Fruit fly (Drosophila melanogaster): ENCODE results near the gene Traf4.

Gene Traf4

DNA sequence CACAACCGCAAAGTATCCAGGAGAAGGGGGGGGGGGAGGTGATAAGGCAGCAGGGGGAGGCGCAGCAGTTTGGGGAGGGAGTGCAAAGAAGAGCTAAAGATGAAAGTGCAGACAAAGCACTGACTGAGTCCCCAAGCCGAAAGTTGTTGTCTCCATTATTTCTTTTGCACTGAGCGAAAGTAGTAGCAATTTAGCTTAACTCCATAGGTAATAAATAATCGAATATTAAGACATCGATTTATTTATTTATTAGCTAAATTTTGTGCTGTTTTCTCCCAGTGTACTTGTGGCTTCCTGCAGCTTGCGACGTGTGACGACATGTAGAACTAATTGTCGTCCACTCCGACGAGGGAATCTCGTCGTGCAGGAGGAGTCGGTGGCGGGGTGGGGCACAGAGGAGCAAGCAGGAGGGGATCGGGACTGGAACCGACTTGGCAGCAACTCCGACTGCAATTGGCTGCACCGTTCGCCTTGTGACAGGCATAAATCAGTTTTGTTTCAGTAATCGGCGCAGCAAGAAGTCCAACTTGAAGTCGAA, at the start of gene Traf4:
Gene Traf4, plus strand, starts transcription at position 488 of the 538 bp plus-strand sequence.
- TF ChIP-seq CG10348 (GFP tag; IDR thresholded peaks at IDR 0.05) (no peak), CG17806 (tag; optimal IDR thresholded peaks at IDR 0.05) (peak; percentile 60), CG15710 (tag; optimal IDR thresholded peaks at IDR 0.05) (peak; percentile 60), CG4496 (GFP tag; IDR thresholded peaks at IDR 0.05) (peak; percentile 65; the same call in 1 of the 3 replicates), Pif1A (GFP tag; optimal IDR thresholded peaks at IDR 0.05) (peak; percentile 40), gl (tag; optimal IDR thresholded peaks at IDR 0.05) (peak; percentile 44), CG12605 (GFP tag; IDR thresholded peaks at IDR 0.05) (0 out of 2 replicates have a peak, but pooled peaks have one; percentile 23), CG9948 (tag; optimal IDR thresholded peaks at IDR 0.05) (peak; percentile 58), CG14655 (GFP tag; optimal IDR thresholded peaks at IDR 0.05) (peak; percentile 75), CG8159 (tag; optimal IDR thresholded peaks at IDR 0.05) (peak; percentile 60), rn (GFP tag; IDR thresholded peaks at IDR 0.05) (peak; percentile 41; the same call in 1 of the 2 replicates), Snoo (tag; optimal IDR thresholded peaks at IDR 0.05) (peak; percentile 32), Pif1B (GFP tag; optimal IDR thresholded peaks at IDR 0.05) (no peak), CG8301 (tag; optimal IDR thresholded peaks at IDR 0.05) (peak; percentile 51), Ets98B (GFP tag; IDR thresholded peaks at IDR 0.05) (peak; percentile 46), EcR (GFP tag; optimal IDR thresholded peaks at IDR 0.05) (peak; percentile 12), D1 (tag; optimal IDR thresholded peaks at IDR 0.05) (no peak), fd96Ca (GFP tag; IDR thresholded peaks at IDR 0.05) (peak; percentile 72; the same call in 2 of the 3 replicates), CG34367 (tag; optimal IDR thresholded peaks at IDR 0.05) (peak; percentile 48), CG32121 (GFP tag; IDR thresholded peaks at IDR 0.05) (no peak), CG13204 (GFP tag; optimal IDR thresholded peaks at IDR 0.05) (peak; percentile 20)

DNA sequence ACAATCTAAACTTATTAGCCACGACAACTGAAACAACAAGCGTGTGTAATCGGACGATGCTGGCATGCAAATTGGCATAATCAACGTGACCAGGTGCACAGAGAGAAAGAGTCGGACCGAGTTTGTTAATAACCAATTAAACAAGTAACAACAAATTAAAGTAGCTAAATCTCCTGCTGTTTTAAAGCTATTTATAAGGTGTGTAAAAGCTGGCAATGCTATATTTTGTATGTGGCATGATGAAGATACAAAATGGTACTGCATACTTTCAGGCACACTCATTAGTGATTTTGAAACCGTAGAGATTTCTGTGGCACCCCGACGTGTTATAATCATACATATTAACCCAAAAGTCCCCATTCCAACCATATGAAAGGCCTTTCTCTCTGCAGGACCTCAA, 43.8 kb upstream of the Traf4 start:
- TF ChIP-seq CG8159 (tag; optimal IDR thresholded peaks at IDR 0.05) = no peak
- no peak for TF ChIP-seq CG12605 (GFP tag; IDR thresholded peaks at IDR 0.05)
- no peak for TF ChIP-seq CG10348 (GFP tag; IDR thresholded peaks at IDR 0.05)
- TF ChIP-seq fd96Ca (GFP tag; IDR thresholded peaks at IDR 0.05) = no peak
- no peak for TF ChIP-seq rn (GFP tag; IDR thresholded peaks at IDR 0.05)
- no peak for TF ChIP-seq CG14655 (GFP tag; optimal IDR thresholded peaks at IDR 0.05)
- no peak for TF ChIP-seq Snoo (tag; optimal IDR thresholded peaks at IDR 0.05)
- TF ChIP-seq Pif1B (GFP tag; optimal IDR thresholded peaks at IDR 0.05) = no peak

DNA sequence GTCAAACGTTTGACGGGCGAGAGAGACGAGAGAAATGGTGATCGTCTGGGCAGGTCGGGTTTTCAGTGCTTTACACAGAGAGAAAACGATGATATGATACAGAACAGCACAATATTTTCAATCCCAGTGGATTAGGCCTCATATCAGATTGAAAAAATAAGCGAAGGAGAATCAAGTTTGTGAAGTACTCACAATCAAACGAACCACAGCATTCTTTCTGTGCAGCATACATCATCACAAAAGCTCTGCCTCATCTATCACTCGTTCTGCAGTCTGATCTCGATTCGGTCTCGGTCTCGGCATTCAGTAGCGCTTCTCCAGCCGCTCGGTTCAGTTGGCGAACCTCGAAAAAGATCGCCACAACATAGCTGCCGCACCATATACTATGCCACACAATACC, 37.5 kb upstream of the Traf4 start, which contains the start of gene bdl:
Gene bdl, plus strand, starts transcription at position 301 of the 400 bp plus-strand sequence.
- TF ChIP-seq CG9948 (tag; optimal IDR thresholded peaks at IDR 0.05) = no peak
- TF ChIP-seq CG12605 (GFP tag; IDR thresholded peaks at IDR 0.05) = no peak
- TF ChIP-seq CG4496 (GFP tag; IDR thresholded peaks at IDR 0.05) = peak; percentile 42; the same call in 1 of the 3 replicates
- TF ChIP-seq CG32121 (GFP tag; IDR thresholded peaks at IDR 0.05) = 0 out of 2 replicates have a peak, but pooled peaks have one; percentile 37

DNA sequence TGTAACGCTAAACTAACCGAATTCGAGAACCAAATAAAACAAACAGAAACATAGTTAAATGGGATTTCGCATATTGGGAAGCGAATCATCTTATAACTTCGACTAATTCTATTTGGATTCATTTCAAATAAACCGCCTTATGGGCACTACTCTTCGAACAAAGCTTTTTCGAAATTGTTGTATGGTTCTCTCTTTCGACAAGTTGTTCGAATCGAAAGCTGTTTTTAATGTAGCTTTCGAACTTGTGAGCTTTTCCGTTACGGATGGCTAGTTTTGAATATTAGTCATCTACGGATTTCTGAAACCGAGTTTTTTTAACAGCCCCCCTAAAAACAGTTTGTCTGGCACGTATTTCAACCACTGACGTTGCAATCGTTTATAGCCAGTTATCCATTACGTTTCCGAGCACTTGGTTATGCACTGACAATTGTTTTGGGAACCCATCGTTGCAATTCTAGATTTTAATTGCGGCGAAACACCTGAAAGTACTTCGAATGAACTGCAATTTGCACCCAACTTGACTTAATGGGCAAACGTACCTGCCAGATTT, 29.9 kb upstream of the Traf4 start:
- 0 out of 3 replicates have a peak, but pooled peaks have one; percentile 10 for TF ChIP-seq CG4496 (GFP tag; IDR thresholded peaks at IDR 0.05)
- no peak for TF ChIP-seq CG13204 (GFP tag; optimal IDR thresholded peaks at IDR 0.05)

DNA sequence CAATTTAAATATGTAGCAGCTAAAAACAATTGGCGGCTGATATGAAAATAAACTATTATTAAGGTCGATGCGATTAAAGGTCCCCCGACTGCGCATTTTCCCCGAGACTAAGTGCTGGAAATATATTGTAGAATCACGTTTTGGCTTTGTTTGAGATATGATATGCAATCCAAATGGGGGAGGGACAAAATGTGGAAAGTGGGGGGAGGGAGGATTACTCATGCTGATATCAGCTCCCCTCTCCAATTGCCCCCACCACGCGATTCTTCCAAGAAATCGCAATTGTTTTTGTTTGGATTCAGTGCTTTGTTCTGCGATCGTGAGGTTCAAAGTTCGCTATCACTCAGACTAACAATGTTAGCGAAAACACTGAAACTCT, 29.2 kb upstream of the Traf4 start:
- TF ChIP-seq CG8301 (tag; optimal IDR thresholded peaks at IDR 0.05) = no peak
- TF ChIP-seq gl (tag; optimal IDR thresholded peaks at IDR 0.05) = no peak
- no peak for TF ChIP-seq CG14655 (GFP tag; optimal IDR thresholded peaks at IDR 0.05)
- TF ChIP-seq D1 (tag; optimal IDR thresholded peaks at IDR 0.05) = no peak
- TF ChIP-seq Ets98B (GFP tag; IDR thresholded peaks at IDR 0.05) = no peak
- no peak for TF ChIP-seq CG34367 (tag; optimal IDR thresholded peaks at IDR 0.05)
- TF ChIP-seq fd96Ca (GFP tag; IDR thresholded peaks at IDR 0.05) = no peak
- TF ChIP-seq CG8159 (tag; optimal IDR thresholded peaks at IDR 0.05) = no peak

dm6 chr2L:4332962-4333757, 28.6 kb upstream of the Traf4 start:
- peak; percentile 86 for TF ChIP-seq rn (GFP tag; IDR thresholded peaks at IDR 0.05)
- peak; percentile 89 for TF ChIP-seq CG34367 (tag; optimal IDR thresholded peaks at IDR 0.05)
- TF ChIP-seq CG10348 (GFP tag; IDR thresholded peaks at IDR 0.05) = peak; percentile 77
- TF ChIP-seq CG13204 (GFP tag; optimal IDR thresholded peaks at IDR 0.05) = peak; percentile 100
- TF ChIP-seq Pif1B (GFP tag; optimal IDR thresholded peaks at IDR 0.05) = peak; percentile 88
- TF ChIP-seq CG9948 (tag; optimal IDR thresholded peaks at IDR 0.05) = peak; percentile 90
- peak; percentile 86 for TF ChIP-seq Snoo (tag; optimal IDR thresholded peaks at IDR 0.05)
- TF ChIP-seq CG14655 (GFP tag; optimal IDR thresholded peaks at IDR 0.05) = peak; percentile 98
- TF ChIP-seq fd96Ca (GFP tag; IDR thresholded peaks at IDR 0.05) = peak; percentile 95
- TF ChIP-seq D1 (tag; optimal IDR thresholded peaks at IDR 0.05) = peak; percentile 88
- peak; percentile 93 for TF ChIP-seq CG32121 (GFP tag; IDR thresholded peaks at IDR 0.05)
- peak; percentile 97 for TF ChIP-seq CG4496 (GFP tag; IDR thresholded peaks at IDR 0.05)
- TF ChIP-seq CG8159 (tag; optimal IDR thresholded peaks at IDR 0.05) = peak; percentile 89
- TF ChIP-seq gl (tag; optimal IDR thresholded peaks at IDR 0.05) = peak; percentile 86
- peak; percentile 97 for TF ChIP-seq CG8301 (tag; optimal IDR thresholded peaks at IDR 0.05)
- peak; percentile 94 for TF ChIP-seq Ets98B (GFP tag; IDR thresholded peaks at IDR 0.05)
- TF ChIP-seq Pif1A (GFP tag; optimal IDR thresholded peaks at IDR 0.05) = peak; percentile 94
- peak; percentile 84 for TF ChIP-seq CG15710 (tag; optimal IDR thresholded peaks at IDR 0.05)
- peak; percentile 90 for TF ChIP-seq CG12605 (GFP tag; IDR thresholded peaks at IDR 0.05)
- TF ChIP-seq EcR (GFP tag; optimal IDR thresholded peaks at IDR 0.05) = peak; percentile 66
- TF ChIP-seq CG17806 (tag; optimal IDR thresholded peaks at IDR 0.05) = peak; percentile 91
